Fruit fly (Drosophila melanogaster) whole organism, wandering third instar larva: ENCODE results near the gene CG8461.

Experiments
- Abd-B ChIP-seq: fragments of >200 bp; optimal IDR thresholded peaks from 2 replicates; lab custom pipeline; 2017; ENCODE audit warnings: missing biosample characterization, missing genetic modification characterization
- CG32264 ChIP-seq: fragments of 200-800 bp; sonication (Bioruptor generic); optimal IDR thresholded peaks from 2 replicates; lab custom pipeline; 2016; ENCODE audit warnings: missing biosample characterization, missing genetic modification characterization
- CG9705 ChIP-seq: fragments of 200-800 bp; sonication (Bioruptor generic); optimal IDR thresholded peaks from 2 replicates; lab custom pipeline; 2018; ENCODE audit warnings: missing biosample characterization, mild to moderate bottlenecking, missing genetic modification characterization
- CrebA ChIP-seq: fragments of 200-800 bp; sonication (Bioruptor generic); optimal IDR thresholded peaks from 2 replicates; lab custom pipeline; 2016; ENCODE audit warnings: missing biosample characterization, mild to moderate bottlenecking, missing genetic modification characterization, borderline replicate concordance
- Dif ChIP-seq: fragments of 200-275, 200-300 bp; sonication (Bioruptor generic); optimal IDR thresholded peaks from 2 replicates; lab custom pipeline; 2018; ENCODE audit warnings: missing biosample characterization, missing genetic modification characterization; ENCODE audit not compliant: partially characterized antibody
- GATAd ChIP-seq: sonication (Bioruptor generic); optimal IDR thresholded peaks from 2 replicates; lab custom pipeline; 2016; ENCODE audit warnings: missing biosample characterization, missing genetic modification characterization
- HLH106 ChIP-seq: fragments of 200-800 bp; optimal IDR thresholded peaks from 3 replicates; lab custom pipeline; 2019; ENCODE audit warnings: missing biosample characterization, mild to moderate bottlenecking, missing genetic modification characterization, moderate library complexity
- Hnf4 ChIP-seq: fragments of 200-800 bp; sonication (Bioruptor generic); optimal IDR thresholded peaks from 2 replicates; lab custom pipeline; 2016; ENCODE audit warnings: missing biosample characterization, mild to moderate bottlenecking, missing genetic modification characterization
- Hr78 ChIP-seq: fragments of >200 bp; optimal IDR thresholded peaks from 2 replicates; lab custom pipeline; 2017; ENCODE audit warnings: missing biosample characterization, missing genetic modification characterization
- Jra ChIP-seq: sonication (Bioruptor generic); optimal IDR thresholded peaks from 2 replicates; lab custom pipeline; 2016; ENCODE audit warnings: missing biosample characterization, missing genetic modification characterization
- Mio ChIP-seq: sonication (Bioruptor generic); optimal IDR thresholded peaks from 2 replicates; lab custom pipeline; 2016; ENCODE audit warnings: missing biosample characterization, missing genetic modification characterization
- Myc ChIP-seq: fragments of >200 bp; optimal IDR thresholded peaks from 2 replicates; lab custom pipeline; 2017
- N ChIP-seq: fragments of >200 bp; optimal IDR thresholded peaks from 2 replicates; lab custom pipeline; 2018; ENCODE audit warnings: missing biosample characterization, missing external identifiers, missing genetic modification characterization
- OdsH ChIP-seq: fragments of 200-800 bp; sonication (Bioruptor generic); optimal IDR thresholded peaks from 2 replicates; lab custom pipeline; 2016; ENCODE audit warnings: missing biosample characterization, mild to moderate bottlenecking, missing genetic modification characterization
- Rel ChIP-seq, 2 experiments: fragments of 200-800 bp; sonication (Bioruptor generic) in 1 of 2; optimal IDR thresholded peaks; 2 replicates in 1 of 2; 3 replicates in 1 of 2; lab custom pipeline; 2016 to 2019; ENCODE audit warnings: mild to moderate bottlenecking in 2 of 2, missing biosample characterization in 2 of 2, missing genetic modification characterization in 2 of 2, moderate library complexity in 1 of 2
- Sp1 ChIP-seq: fragments of 200-800 bp; sonication (Bioruptor generic); optimal IDR thresholded peaks from 3 replicates; lab custom pipeline; 2019; ENCODE audit warnings: missing biosample characterization, mild to moderate bottlenecking, missing genetic modification characterization, moderate library complexity
- Vsx2 ChIP-seq: fragments of 200-300, 225-300 bp; sonication (Bioruptor generic); optimal IDR thresholded peaks from 2 replicates; lab custom pipeline; 2018; ENCODE audit warnings: missing biosample characterization, missing genetic modification characterization; ENCODE audit not compliant: partially characterized antibody
- br ChIP-seq: fragments of 200-800 bp; sonication (Bioruptor generic); optimal IDR thresholded peaks from 2 replicates; lab custom pipeline; 2016; ENCODE audit warnings: missing biosample characterization, missing genetic modification characterization
- brk ChIP-seq: fragments of 200-800 bp; sonication (Bioruptor generic); optimal IDR thresholded peaks from 2 replicates; lab custom pipeline; 2016; ENCODE audit warnings: missing biosample characterization, mild to moderate bottlenecking, missing genetic modification characterization
- dl ChIP-seq, 2 experiments: fragments of 175-275, 200-275 bp in 1 of 2; fragments of 200-275 bp in 1 of 2; sonication (Bioruptor generic); optimal IDR thresholded peaks; lab custom pipeline; 2018; ENCODE audit warnings: mild to moderate bottlenecking in 2 of 2, missing biosample characterization in 2 of 2, missing genetic modification characterization in 2 of 2, moderate library complexity in 2 of 2; ENCODE audit not compliant: partially characterized antibody in 2 of 2, insufficient read depth in 1 of 2
- dmrt93B ChIP-seq: fragments of 200-800 bp; sonication (Bioruptor generic); optimal IDR thresholded peaks from 2 replicates; lab custom pipeline; 2018; ENCODE audit warnings: missing biosample characterization, mild to moderate bottlenecking, missing genetic modification characterization
- dsf ChIP-seq: sonication (Bioruptor generic); optimal IDR thresholded peaks from 2 replicates; lab custom pipeline; 2016; ENCODE audit warnings: missing biosample characterization, missing genetic modification characterization, borderline replicate concordance
- ey ChIP-seq: fragments of 200-800 bp; sonication (Bioruptor generic); optimal IDR thresholded peaks from 2 replicates; lab custom pipeline; 2016; ENCODE audit warnings: missing biosample characterization, missing genetic modification characterization
- foxo ChIP-seq, 2 experiments: fragments of 200-800 bp; sonication (Bioruptor generic); optimal IDR thresholded peaks; 2 replicates in 1 of 2; 3 replicates in 1 of 2; lab custom pipeline; 2016 to 2017; ENCODE audit warnings: missing biosample characterization in 2 of 2, missing genetic modification characterization in 2 of 2
- fru ChIP-seq: fragments of 200-800 bp; sonication (Bioruptor generic); optimal IDR thresholded peaks from 3 replicates; lab custom pipeline; 2016; ENCODE audit warnings: missing biosample characterization, mild to moderate bottlenecking, missing genetic modification characterization
- h ChIP-seq: fragments of 200-800 bp; sonication (Bioruptor generic); optimal IDR thresholded peaks from 3 replicates; lab custom pipeline; 2016; ENCODE audit warnings: missing biosample characterization, mild to moderate bottlenecking, missing genetic modification characterization
- jim ChIP-seq: fragments of 175-275, 200-325 bp; sonication (Bioruptor generic); optimal IDR thresholded peaks from 2 replicates; lab custom pipeline; 2016; ENCODE audit warnings: missing biosample characterization, mild to moderate bottlenecking, missing genetic modification characterization
- lola ChIP-seq: fragments of >200 bp; optimal IDR thresholded peaks from 2 replicates; lab custom pipeline; 2017; ENCODE audit warnings: missing biosample characterization, missing genetic modification characterization
- psq ChIP-seq: fragments of 200-800 bp; sonication (Bioruptor generic); optimal IDR thresholded peaks from 3 replicates; lab custom pipeline; 2017; ENCODE audit warnings: missing biosample characterization, mild to moderate bottlenecking, missing genetic modification characterization, moderate library complexity
- rgr ChIP-seq: fragments of 200-800 bp; sonication (Bioruptor generic); optimal IDR thresholded peaks from 3 replicates; lab custom pipeline; 2016; ENCODE audit warnings: missing biosample characterization, mild to moderate bottlenecking, missing genetic modification characterization
- sv ChIP-seq: fragments of 200-800 bp; sonication (Bioruptor generic); optimal IDR thresholded peaks from 3 replicates; lab custom pipeline; 2016; ENCODE audit warnings: missing biosample characterization, missing genetic modification characterization
- usp ChIP-seq: fragments of >200 bp; optimal IDR thresholded peaks from 2 replicates; lab custom pipeline; 2017; ENCODE audit warnings: missing biosample characterization, missing genetic modification characterization
- woc ChIP-seq: sonication (Bioruptor generic); optimal IDR thresholded peaks from 2 replicates; lab custom pipeline; 2016; ENCODE audit warnings: missing biosample characterization, mild to moderate bottlenecking, missing genetic modification characterization

The CG8461 gene

dm6 chr3R:14496385-14496784 is 17.1 kb downstream of the CG8461 start (continued):
- no peak for TF ChIP-seq Hnf4 (GFP tag; lab: Kevin White, UChicago)

dm6 chr3R:14493936-14494335 is 19.5 kb downstream of the CG8461 start:
- TF ChIP-seq CG9705 (GFP tag; lab: Kevin White, UChicago) (no peak), Dif (GFP tag; lab: Kevin White, UChicago) (no peak), GATAd (no peak), br (GFP tag; lab: Kevin White, UChicago) (peak; percentile 22), rgr (GFP tag; lab: Kevin White, UChicago) (peak; percentile 2), dsf (GFP tag; lab: Kevin White, UChicago) (no peak), Sp1 (GFP tag; lab: Kevin White, UChicago) (peak; percentile 3), fru (peak; percentile 27), OdsH (GFP tag; lab: Kevin White, UChicago) (peak; percentile 19), Myc (lab: Kevin White, UChicago) (no peak), foxo (GFP tag; optimal IDR thresholded peaks at IDR 0.05; lab: Kevin White, UChicago) (peak in 1 of 2 experiments; percentile 42), N (no peak), Hnf4 (GFP tag; lab: Kevin White, UChicago) (peak; percentile 0), Abd-B (GFP tag; lab: Kevin White, UChicago) (no peak), dl (GFP tag; optimal IDR thresholded peaks at IDR 0.05; lab: Kevin White, UChicago; ENCODE audit: insufficient read depth in 1 of 2, partially characterized antibody in 2 of 2) (no peak), h (GFP tag; lab: Kevin White, UChicago) (peak; percentile 32), dmrt93B (GFP tag; lab: Kevin White, UChicago) (peak; percentile 21), Hr78 (GFP tag; lab: Kevin White, UChicago) (no peak), HLH106 (peak; percentile 29), woc (no peak)

- TF ChIP-seq h (GFP tag; lab: Kevin White, UChicago) (no peak), sv (GFP tag; lab: Kevin White, UChicago) (no peak), Sp1 (GFP tag; lab: Kevin White, UChicago) (no peak), ey (GFP tag; lab: Kevin White, UChicago) (no peak), CG9705 (GFP tag; lab: Kevin White, UChicago) (no peak), usp (GFP tag; lab: Kevin White, UChicago) (no peak), CrebA (no peak), brk (GFP tag; lab: Kevin White, UChicago) (no peak), Hr78 (GFP tag; lab: Kevin White, UChicago) (no peak), rgr (GFP tag; lab: Kevin White, UChicago) (no peak), Mio (no peak), Hnf4 (GFP tag; lab: Kevin White, UChicago) (no peak), dl (GFP tag; optimal IDR thresholded peaks at IDR 0.05; lab: Kevin White, UChicago; ENCODE audit: insufficient read depth in 1 of 2, partially characterized antibody in 2 of 2) (no peak), CG32264 (GFP tag; lab: Kevin White, UChicago) (no peak), psq (GFP tag; lab: Kevin White, UChicago) (no peak), N (no peak), Rel (GFP tag; optimal IDR thresholded peaks at IDR 0.05; lab: Kevin White, UChicago) (no peak), Rel (tag; optimal IDR thresholded peaks at IDR 0.05; lab: Kevin White, UChicago) (no peak), dmrt93B (GFP tag; lab: Kevin White, UChicago) (no peak)
These were observed 21.0 kb downstream of the CG8461 start for dm6 chr3R:14492287-14492889.

- no peak for TF ChIP-seq OdsH (GFP tag; lab: Kevin White, UChicago)
- TF ChIP-seq Myc (lab: Kevin White, UChicago), result no peak
- TF ChIP-seq CrebA, result no peak
- TF ChIP-seq psq (GFP tag; lab: Kevin White, UChicago), result no peak
- TF ChIP-seq Rel (GFP tag; optimal IDR thresholded peaks at IDR 0.05; lab: Kevin White, UChicago), result no peak
- no peak for TF ChIP-seq Rel (tag; optimal IDR thresholded peaks at IDR 0.05; lab: Kevin White, UChicago)
- TF ChIP-seq sv (GFP tag; lab: Kevin White, UChicago), result no peak
- no peak for TF ChIP-seq N
- no peak for TF ChIP-seq dl (GFP tag; optimal IDR thresholded peaks at IDR 0.05; lab: Kevin White, UChicago; ENCODE audit: insufficient read depth in 1 of 2, partially characterized antibody in 2 of 2)
- TF ChIP-seq Dif (GFP tag; lab: Kevin White, UChicago), result no peak
- no peak for TF ChIP-seq h (GFP tag; lab: Kevin White, UChicago)
- no peak for TF ChIP-seq woc
- TF ChIP-seq GATAd, result no peak
- no peak for TF ChIP-seq lola (GFP tag; lab: Kevin White, UChicago)
- no peak for TF ChIP-seq Vsx2 (GFP tag; lab: Kevin White, UChicago)
- TF ChIP-seq Sp1 (GFP tag; lab: Kevin White, UChicago), result no peak
- no peak for TF ChIP-seq jim (GFP tag; lab: Kevin White, UChicago)
- TF ChIP-seq fru, result no peak
- TF ChIP-seq Jra (GFP tag; lab: Kevin White, UChicago), result no peak
- TF ChIP-seq br (GFP tag; lab: Kevin White, UChicago), result no peak
- TF ChIP-seq foxo (GFP tag; optimal IDR thresholded peaks at IDR 0.05; lab: Kevin White, UChicago), result no peak
These were observed 27.0 kb downstream of the CG8461 start for dm6 chr3R:14486469-14486868.
